Fruit fly (Drosophila melanogaster) whole organism, pupa: ENCODE measurements around the gene Cul6.

ENCODE experiments used
- CG10348 ChIP-seq: fragments of 200-800 bp; sonication (Bioruptor generic); IDR thresholded peaks from 2 replicates; pipeline ENCODE4 v1.3.6; 2022; ENCODE audit warnings: missing biosample characterization, missing genetic modification characterization
- CG4496 ChIP-seq: fragments of 200-800 bp; sonication (Bioruptor generic); IDR thresholded peaks from 3 replicates; pipeline ENCODE4 v1.3.6; 2022; ENCODE audit warnings: missing biosample characterization, missing genetic modification characterization
- D1 ChIP-seq: fragments of 200-800 bp; sonication (Bioruptor generic); optimal IDR thresholded peaks from 2 replicates; lab custom pipeline; 2018; ENCODE audit warnings: missing biosample characterization, mild to moderate bottlenecking, missing genetic modification characterization, moderate library complexity
- EcR ChIP-seq: fragments of 200-800 bp; sonication (Bioruptor generic); optimal IDR thresholded peaks from 3 replicates; lab custom pipeline; 2019; ENCODE audit warnings: missing biosample characterization, missing genetic modification characterization, mild to moderate bottlenecking, moderate library complexity, missing genetic modification reagents
- rn ChIP-seq: fragments of 200-800 bp; sonication (Bioruptor generic); IDR thresholded peaks from 2 replicates; pipeline ENCODE4 v1.3.6; 2022; ENCODE audit warnings: missing biosample characterization, missing genetic modification characterization

DNA sequence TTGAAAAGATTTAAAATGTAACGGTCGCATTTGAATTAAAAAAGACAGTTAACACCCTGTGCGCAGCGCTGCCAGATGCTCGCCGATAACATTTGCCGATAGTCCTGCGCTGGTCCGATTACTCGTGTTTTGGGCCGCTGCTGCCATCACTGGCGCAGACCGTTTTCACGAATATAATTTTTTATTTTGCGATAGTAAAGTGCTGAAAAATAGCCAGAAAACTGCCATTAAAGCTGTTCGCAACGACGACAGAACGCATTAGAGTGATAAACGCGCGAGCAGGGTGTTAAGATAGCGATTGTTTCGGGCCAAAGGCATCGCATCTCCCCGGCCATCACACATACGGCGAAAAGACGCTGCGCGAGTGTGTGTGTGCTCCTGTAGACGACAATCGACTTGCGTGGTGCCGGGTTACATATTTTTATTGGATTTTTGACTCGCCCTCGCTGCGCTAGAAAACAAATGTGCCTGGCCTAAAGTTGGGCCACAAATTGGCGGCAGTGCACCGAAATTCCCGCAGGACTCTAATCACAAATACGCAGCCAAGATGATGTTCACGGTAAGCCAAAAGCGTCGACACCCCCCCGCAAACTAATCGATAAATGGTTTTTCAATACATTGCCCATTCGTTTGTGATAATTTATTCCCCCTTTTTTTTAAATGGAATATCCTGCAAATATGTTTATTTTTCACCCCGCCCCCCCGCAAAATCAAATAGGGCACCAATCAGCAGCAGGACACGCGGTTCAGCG, 25.4 kb upstream of the Cul6 start, which contains the start of gene Srrm1:
- TF ChIP-seq D1 (tag; lab: Kevin White, UChicago) (no peak), CG10348 (GFP tag; lab: Robert Waterston, UW) (no peak), CG4496 (GFP tag; lab: Robert Waterston, UW) (peak; percentile 34; the same call in 1 of the 3 replicates), rn (no peak), EcR (GFP tag; lab: Kevin White, UChicago) (peak; percentile 15)
